Worm (Caenorhabditis elegans) whole organism, mixed stage, embryonic: ENCODE data around the gene alh-3.

ENCODE experiments used
- bed-3 ChIP-seq: fragments of 200-800 bp; sonication (Bioruptor generic); optimal IDR thresholded peaks from 3 replicates; lab custom pipeline; 2018; ENCODE audit warnings: mild to moderate bottlenecking, missing genetic modification characterization, moderate library complexity, missing compliant biosample characterization
- blmp-1 ChIP-seq: fragments of 150-350 bp; optimal IDR thresholded peaks from 2 replicates; lab custom pipeline; 2014; ENCODE audit warnings: missing biosample characterization, missing genetic modification characterization
- elt-1 ChIP-seq: sonication (generic microtip); optimal IDR thresholded peaks from 2 replicates; lab custom pipeline; 2017; ENCODE audit warnings: missing genetic modification characterization, mild to moderate bottlenecking, missing compliant biosample characterization, antibody characterized with exemption, moderate library complexity, borderline replicate concordance; ENCODE audit not compliant: insufficient read depth
- nhr-12 ChIP-seq: fragments of 150-350 bp; optimal IDR thresholded peaks from 2 replicates; lab custom pipeline; 2014; ENCODE audit warnings: missing biosample characterization, missing genetic modification characterization
- nhr-237 ChIP-seq: fragments of 150-350 bp; optimal IDR thresholded peaks from 2 replicates; lab custom pipeline; 2014; ENCODE audit warnings: missing biosample characterization, missing genetic modification characterization
- pha-4 ChIP-seq: fragments of 150-350 bp; optimal IDR thresholded peaks from 2 replicates; lab custom pipeline; 2018; ENCODE audit warnings: missing biosample characterization, missing genetic modification reagents, missing genetic modification characterization
- sem-2 ChIP-seq: fragments of 200-800 bp; sonication (Bioruptor generic); optimal IDR thresholded peaks from 2 replicates; lab custom pipeline; 2018; ENCODE audit warnings: mild to moderate bottlenecking, missing genetic modification characterization, missing compliant biosample characterization
- unc-39 ChIP-seq: fragments of 150-350 bp; optimal IDR thresholded peaks from 2 replicates; lab custom pipeline; 2014; ENCODE audit warnings: missing biosample characterization, missing genetic modification characterization
- unc-62 ChIP-seq: fragments of 150-350 bp; optimal IDR thresholded peaks from 2 replicates; lab custom pipeline; 2014; ENCODE audit warnings: missing biosample characterization, missing genetic modification reagents, missing genetic modification characterization

- TF ChIP-seq unc-62 (GFP tag; lab: Kevin White, UChicago), result no peak
- no peak for TF ChIP-seq bed-3
- TF ChIP-seq sem-2 (GFP tag; lab: Kevin White, UChicago), result no peak
- no peak for TF ChIP-seq blmp-1 (tag; lab: Kevin White, UChicago)
- no peak for TF ChIP-seq nhr-12 (tag; lab: Kevin White, UChicago)
- no peak for TF ChIP-seq elt-1 (tag; lab: Kevin White, UChicago)
- no peak for TF ChIP-seq pha-4 (tag; lab: Kevin White, UChicago)
- TF ChIP-seq unc-39 (tag; lab: Kevin White, UChicago), result no peak
- no peak for TF ChIP-seq nhr-237 (tag; lab: Kevin White, UChicago)
These were observed at the start of gene alh-3 for ce11 chrIV:11022303-11022702.
